Fruit fly (Drosophila melanogaster) whole organism, prepupa: ENCODE measurements around the gene msd1.

Experiments used
- CG11294 ChIP-seq: fragments of 200-800 bp; sonication (Bioruptor generic); IDR thresholded peaks from 2 replicates; pipeline ENCODE4 v1.3.6; 2022; ENCODE audit warnings: missing biosample characterization, missing genetic modification characterization
- CG11902 ChIP-seq: fragments of 200-800 bp; sonication (Bioruptor generic); optimal IDR thresholded peaks from 3 replicates; lab custom pipeline; 2016; ENCODE audit warnings: missing biosample characterization, missing genetic modification characterization
- CG1621 ChIP-seq: fragments of 200-800 bp; sonication (Bioruptor generic); optimal IDR thresholded peaks from 3 replicates; lab custom pipeline; 2018; ENCODE audit warnings: missing biosample characterization, mild to moderate bottlenecking, missing genetic modification characterization
- CG31627 ChIP-seq: fragments of 200-800 bp; sonication (Bioruptor generic); optimal IDR thresholded peaks from 3 replicates; lab custom pipeline; 2016; ENCODE audit warnings: missing biosample characterization, missing genetic modification characterization
- CG32006 ChIP-seq: fragments of 200-800 bp; sonication (Bioruptor generic); optimal IDR thresholded peaks from 3 replicates; lab custom pipeline; 2017; ENCODE audit warnings: missing biosample characterization, mild to moderate bottlenecking, missing genetic modification characterization
- CG34406 ChIP-seq: fragments of 200-800 bp; sonication (Bioruptor generic); optimal IDR thresholded peaks from 3 replicates; lab custom pipeline; 2016; ENCODE audit warnings: missing biosample characterization, missing genetic modification characterization
- CG4318 ChIP-seq: fragments of 200-800 bp; sonication (Bioruptor generic); optimal IDR thresholded peaks from 3 replicates; lab custom pipeline; 2017; ENCODE audit warnings: missing biosample characterization, mild to moderate bottlenecking, missing genetic modification characterization
- CG6163 ChIP-seq: fragments of 200-800 bp; sonication (Bioruptor generic); IDR thresholded peaks from 3 replicates; pipeline ENCODE4 v1.3.6; 2022; ENCODE audit warnings: missing biosample characterization, missing genetic modification characterization
- CG6276 ChIP-seq: fragments of 200-800 bp; sonication (Bioruptor generic); optimal IDR thresholded peaks from 2 replicates; lab custom pipeline; 2017; ENCODE audit warnings: missing biosample characterization, mild to moderate bottlenecking, missing genetic modification characterization
- CG6808 ChIP-seq: fragments of 200-800 bp; sonication (Bioruptor generic); optimal IDR thresholded peaks from 3 replicates; lab custom pipeline; 2017; ENCODE audit warnings: missing biosample characterization, missing genetic modification characterization, mild to moderate bottlenecking, moderate library complexity, missing genetic modification reagents
- CG6854 ChIP-seq: fragments of 200-800 bp; sonication (Bioruptor generic); optimal IDR thresholded peaks from 2 replicates; lab custom pipeline; 2017; ENCODE audit warnings: missing biosample characterization, mild to moderate bottlenecking, missing genetic modification characterization
- CG7368 ChIP-seq: fragments of 200-800 bp; sonication (Bioruptor generic); optimal IDR thresholded peaks from 3 replicates; lab custom pipeline; 2016; ENCODE audit warnings: missing biosample characterization, missing genetic modification characterization
- CG8119 ChIP-seq: fragments of 200-800 bp; sonication (Bioruptor generic); IDR thresholded peaks from 3 replicates; pipeline ENCODE4 v1.3.6; 2022; ENCODE audit warnings: missing biosample characterization, missing genetic modification characterization
- CG8319 ChIP-seq: fragments of 200-800 bp; sonication (Bioruptor generic); optimal IDR thresholded peaks from 3 replicates; lab custom pipeline; 2016; ENCODE audit warnings: missing biosample characterization, missing genetic modification characterization
- CG9139 ChIP-seq: fragments of 200-800 bp; sonication (Bioruptor generic); optimal IDR thresholded peaks from 3 replicates; lab custom pipeline; 2017; ENCODE audit warnings: missing biosample characterization, mild to moderate bottlenecking, missing genetic modification characterization
- Eip75B ChIP-seq: fragments of 200-800 bp; sonication (Bioruptor generic); optimal IDR thresholded peaks from 3 replicates; lab custom pipeline; 2016; ENCODE audit warnings: missing biosample characterization, missing genetic modification characterization
- Eip78C ChIP-seq: fragments of 200-800 bp; sonication (Bioruptor generic); peaks from one replicate; lab custom pipeline; 2016; ENCODE audit warnings: missing biosample characterization, missing genetic modification characterization
- Eip93F ChIP-seq: fragments of 200-800 bp; sonication (Bioruptor generic); optimal IDR thresholded peaks from 2 replicates; lab custom pipeline; 2016; ENCODE audit warnings: missing biosample characterization, mild to moderate bottlenecking, missing genetic modification characterization
- Ets21C ChIP-seq: fragments of 200-800 bp; sonication (Bioruptor generic); optimal IDR thresholded peaks from 3 replicates; lab custom pipeline; 2016; ENCODE audit warnings: missing biosample characterization, missing genetic modification characterization
- Gug ChIP-seq: fragments of 200-800 bp; sonication (Bioruptor generic); IDR thresholded peaks from 2 replicates; pipeline ENCODE4 v1.3.6; 2022; ENCODE audit warnings: missing biosample characterization, missing genetic modification characterization
- Hr39 ChIP-seq: fragments of 200-800 bp; sonication (Bioruptor generic); optimal IDR thresholded peaks from 2 replicates; lab custom pipeline; 2016; ENCODE audit warnings: missing biosample characterization, missing genetic modification characterization
- Hr4 ChIP-seq: fragments of 200-800 bp; sonication (Bioruptor generic); optimal IDR thresholded peaks from 3 replicates; lab custom pipeline; 2016; ENCODE audit warnings: missing biosample characterization, missing genetic modification characterization
- Smox ChIP-seq: fragments of 200-800 bp; sonication (Bioruptor generic); optimal IDR thresholded peaks from 3 replicates; lab custom pipeline; 2016; ENCODE audit warnings: missing biosample characterization, missing genetic modification characterization
- Sox102F ChIP-seq: fragments of 200-800 bp; sonication (Bioruptor generic); optimal IDR thresholded peaks from 2 replicates; lab custom pipeline; 2016; ENCODE audit warnings: missing biosample characterization, mild to moderate bottlenecking, missing genetic modification characterization
- Sox14 ChIP-seq: fragments of 200-800 bp; sonication (Bioruptor generic); optimal IDR thresholded peaks from 3 replicates; lab custom pipeline; 2016; ENCODE audit warnings: missing biosample characterization, missing genetic modification characterization
- Sox15 ChIP-seq: fragments of 200-800 bp; sonication (Bioruptor generic); optimal IDR thresholded peaks from 3 replicates; lab custom pipeline; 2016; ENCODE audit warnings: missing biosample characterization, missing genetic modification characterization
- acj6 ChIP-seq: fragments of 200-800 bp; sonication (Bioruptor generic); optimal IDR thresholded peaks from 3 replicates; lab custom pipeline; 2016; ENCODE audit warnings: missing biosample characterization, missing genetic modification characterization
- dsx ChIP-seq: fragments of 200-800 bp; optimal IDR thresholded peaks from 3 replicates; lab custom pipeline; 2019; ENCODE audit warnings: missing biosample characterization, mild to moderate bottlenecking, missing genetic modification characterization, moderate library complexity; ENCODE audit not compliant: poor library complexity, severe bottlenecking
- eg ChIP-seq: fragments of 200-800 bp; sonication (Bioruptor generic); IDR thresholded peaks from 3 replicates; pipeline ENCODE4 v1.3.6; 2022; ENCODE audit warnings: missing biosample characterization, missing genetic modification characterization
- esn ChIP-seq: fragments of 200-800 bp; sonication (Bioruptor generic); optimal IDR thresholded peaks from 2 replicates; lab custom pipeline; 2016; ENCODE audit warnings: missing biosample characterization, mild to moderate bottlenecking, missing genetic modification characterization, moderate library complexity
- fkh ChIP-seq: fragments of 200-800 bp; sonication (Bioruptor generic); optimal IDR thresholded peaks from 3 replicates; lab custom pipeline; 2017; ENCODE audit warnings: missing biosample characterization, mild to moderate bottlenecking, missing genetic modification characterization, moderate library complexity
- pdm3 ChIP-seq: fragments of 200-800 bp; sonication (Bioruptor generic); optimal IDR thresholded peaks from 3 replicates; lab custom pipeline; 2016; ENCODE audit warnings: missing biosample characterization, missing genetic modification characterization
- spab ChIP-seq: fragments of 200-800 bp; sonication (Bioruptor generic); optimal IDR thresholded peaks from 2 replicates; lab custom pipeline; 2017; ENCODE audit warnings: missing biosample characterization, mild to moderate bottlenecking, missing genetic modification characterization, missing genetic modification reagents
- ss ChIP-seq, 2 experiments: fragments of 200-800 bp; sonication (Bioruptor generic); optimal IDR thresholded peaks; 2 replicates in 1 of 2; 3 replicates in 1 of 2; lab custom pipeline; 2017 to 2018; ENCODE audit warnings: mild to moderate bottlenecking in 2 of 2, missing biosample characterization in 2 of 2, missing genetic modification characterization in 2 of 2, moderate library complexity in 1 of 2
- svp ChIP-seq: fragments of 200-800 bp; sonication (Bioruptor generic); peaks from one replicate; lab custom pipeline; 2016; ENCODE audit warnings: missing biosample characterization, missing genetic modification characterization
- topi ChIP-seq: fragments of 200-800 bp; sonication (Bioruptor generic); optimal IDR thresholded peaks from 3 replicates; lab custom pipeline; 2016; ENCODE audit warnings: missing biosample characterization, missing genetic modification characterization
- vri ChIP-seq: fragments of 200-800 bp; sonication (Bioruptor generic); optimal IDR thresholded peaks from 3 replicates; lab custom pipeline; 2016; ENCODE audit warnings: missing biosample characterization, mild to moderate bottlenecking, missing genetic modification characterization

The msd1 gene

DNA sequence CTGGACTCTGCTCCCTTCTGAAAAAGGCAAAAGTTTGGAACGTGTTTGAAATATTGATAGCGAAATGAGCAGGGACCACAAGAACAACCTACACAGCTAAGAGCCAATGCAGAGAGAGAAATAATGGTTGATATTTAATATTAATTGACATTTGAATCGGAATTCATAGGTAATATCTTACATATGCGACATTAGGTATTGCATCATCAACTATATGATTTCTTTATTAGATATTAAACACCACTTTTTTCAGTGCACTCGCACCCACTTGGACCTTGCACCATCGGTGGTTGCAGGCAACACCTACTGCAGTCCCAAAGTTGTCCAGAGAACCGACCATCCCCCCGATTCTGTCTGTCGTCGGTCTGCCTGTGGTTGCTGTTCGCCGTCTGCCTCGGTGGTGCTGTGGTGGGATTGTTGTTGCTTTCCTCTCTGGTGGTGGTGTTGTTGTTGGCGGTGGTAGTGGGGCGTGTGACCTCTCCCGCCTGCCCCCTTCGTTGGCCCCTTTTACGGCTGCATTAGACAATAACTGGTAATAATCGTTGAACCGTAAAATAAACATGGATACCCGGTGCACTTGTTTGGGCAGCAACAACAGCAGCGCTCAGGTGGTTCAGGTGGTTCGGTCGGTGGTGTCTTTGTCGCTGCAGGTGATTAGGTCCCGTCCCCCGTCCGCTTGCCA, 47.5 kb downstream of the msd1 start (continued):
- TF ChIP-seq CG6163 (GFP tag; lab: Robert Waterston, UW) (peak; percentile 92), Sox102F (GFP tag; lab: Kevin White, UChicago) (peak; percentile 67), CG6808 (GFP tag; lab: Kevin White, UChicago) (peak; percentile 71), CG11294 (peak; percentile 79), Hr4 (GFP tag; lab: Kevin White, UChicago) (peak; percentile 81), pdm3 (GFP tag; lab: Kevin White, UChicago) (peak; percentile 67), CG31627 (peak; percentile 62), CG9139 (peak; percentile 64), spab (GFP tag; lab: Kevin White, UChicago) (peak; percentile 65), CG6854 (GFP tag; lab: Kevin White, UChicago) (peak; percentile 36), eg (GFP tag; lab: Robert Waterston, UW) (peak; percentile 95), svp (peak; percentile 91), Gug (peak; percentile 86), vri (GFP tag; lab: Kevin White, UChicago) (peak; percentile 15), CG34406 (GFP tag; lab: Kevin White, UChicago) (peak; percentile 68), Eip75B (GFP tag; lab: Kevin White, UChicago) (peak; percentile 68), CG8319 (GFP tag; lab: Kevin White, UChicago) (no peak), CG8119 (GFP tag; lab: Robert Waterston, UW) (peak; percentile 93), dsx (GFP tag; lab: Kevin White, UChicago) (peak; percentile 77), Hr39 (GFP tag; lab: Kevin White, UChicago) (peak; percentile 68), CG7368 (GFP tag; lab: Kevin White, UChicago) (no peak), Eip93F (GFP tag; lab: Kevin White, UChicago) (no peak), CG11902 (GFP tag; lab: Kevin White, UChicago) (no peak), Sox14 (GFP tag; lab: Kevin White, UChicago) (peak; percentile 83), CG6276 (GFP tag; lab: Kevin White, UChicago) (peak; percentile 91), CG4318 (GFP tag; lab: Kevin White, UChicago) (peak; percentile 68), Ets21C (GFP tag; lab: Kevin White, UChicago) (peak; percentile 26), CG1621 (tag; lab: Kevin White, UChicago) (peak; percentile 63), fkh (GFP tag; lab: Kevin White, UChicago) (peak; percentile 29), ss (GFP tag; optimal IDR thresholded peaks at IDR 0.05; lab: Kevin White, UChicago) (peak; percentile 82 to 83), topi (GFP tag; lab: Kevin White, UChicago) (peak; percentile 77), CG32006 (GFP tag; lab: Kevin White, UChicago) (peak; percentile 85), Smox (peak; percentile 43), acj6 (GFP tag; lab: Kevin White, UChicago) (peak; percentile 55), Sox15 (GFP tag; lab: Kevin White, UChicago) (peak; percentile 9)
- TF ChIP-seq, all 60 proteins: peak for 54

DNA sequence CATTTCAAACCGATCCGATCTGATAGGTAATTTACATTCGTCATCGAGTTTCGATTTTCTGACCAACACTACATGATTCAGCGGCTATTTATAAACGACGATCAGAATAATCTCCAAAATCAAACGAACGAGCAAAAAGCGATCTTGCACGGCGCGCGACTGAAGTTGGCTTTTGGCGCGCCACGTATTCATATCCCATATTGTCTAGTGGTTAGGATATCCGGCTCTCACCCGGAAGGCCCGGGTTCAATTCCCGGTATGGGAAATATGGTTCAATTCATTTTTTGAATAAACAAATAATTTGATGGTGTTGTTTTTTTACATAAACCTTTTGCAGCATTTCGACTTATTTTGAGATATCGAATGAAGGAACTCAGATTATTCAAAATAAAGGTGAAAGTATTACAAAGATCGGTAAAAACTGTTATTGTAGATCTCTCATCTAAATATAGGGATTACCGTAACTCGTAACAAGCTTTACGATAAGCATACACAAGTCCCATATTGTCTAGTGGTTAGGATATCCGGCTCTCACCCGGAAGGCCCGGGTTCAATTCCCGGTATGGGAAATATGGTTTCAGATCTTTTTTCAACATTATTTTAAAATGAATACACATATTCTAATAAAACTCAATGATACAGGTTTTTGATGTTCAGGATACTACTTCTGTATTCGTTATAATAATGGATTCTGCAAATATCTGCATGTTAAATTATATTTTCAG, 48.4 kb downstream of the msd1 start:
- no peak for TF ChIP-seq esn (GFP tag; lab: Kevin White, UChicago)
- no peak for TF ChIP-seq CG8319 (GFP tag; lab: Kevin White, UChicago)
- TF ChIP-seq svp = peak; percentile 29
- peak; percentile 23 for TF ChIP-seq Eip78C (GFP tag; lab: Kevin White, UChicago)
